Fruit fly (Drosophila melanogaster) whole organism, embryonic: Measurements from ENCODE around the gene CG6656.

ENCODE experiments used
- Bgb ChIP-seq: fragments of 200-800 bp; sonication (Bioruptor generic); IDR thresholded peaks from 2 replicates; pipeline ENCODE4 v1.3.6; 2022; ENCODE audit warnings: missing biosample characterization, missing genetic modification characterization; ENCODE audit not compliant: partially characterized antibody
- CG10565 ChIP-seq: fragments of 200-800 bp; sonication (Bioruptor generic); optimal IDR thresholded peaks from 3 replicates; lab custom pipeline; 2016; ENCODE audit warnings: missing biosample characterization, mild to moderate bottlenecking, missing genetic modification characterization
- CG10959 ChIP-seq: fragments of 200-800 bp; sonication (Bioruptor generic); IDR thresholded peaks from 2 replicates; pipeline ENCODE4 v1.3.6; 2022; ENCODE audit warnings: missing biosample characterization, missing genetic modification characterization
- CG11696 ChIP-seq: fragments of 200-800 bp; sonication (Bioruptor generic); IDR thresholded peaks from 2 replicates; pipeline ENCODE4 v1.3.6; 2022; ENCODE audit warnings: missing biosample characterization, missing genetic modification characterization
- CG13296 ChIP-seq: fragments of 200-800 bp; sonication (Bioruptor generic); optimal IDR thresholded peaks from 3 replicates; lab custom pipeline; 2018; ENCODE audit warnings: missing biosample characterization, mild to moderate bottlenecking, missing genetic modification characterization
- CG1529 ChIP-seq: fragments of 200-800 bp; sonication (Bioruptor generic); optimal IDR thresholded peaks from 3 replicates; lab custom pipeline; 2018; ENCODE audit warnings: missing biosample characterization, missing genetic modification characterization
- CG17568 ChIP-seq: fragments of 200-800 bp; sonication (Bioruptor generic); optimal IDR thresholded peaks from 2 replicates; lab custom pipeline; 2018; ENCODE audit warnings: missing biosample characterization, mild to moderate bottlenecking, missing genetic modification characterization, moderate library complexity
- CG2889 ChIP-seq: fragments of 200-800 bp; sonication (Bioruptor generic); IDR thresholded peaks from 3 replicates; pipeline ENCODE4 v1.3.6; 2022; ENCODE audit warnings: missing biosample characterization, missing genetic modification characterization
- CG3726 ChIP-seq: fragments of 200-800 bp; sonication (Bioruptor generic); IDR thresholded peaks from 3 replicates; pipeline ENCODE4, ENCODE4 v1.3.6; 2022; ENCODE audit warnings: missing biosample characterization, missing genetic modification characterization
- CG42726 ChIP-seq: fragments of 200-800 bp; sonication (Bioruptor generic); IDR thresholded peaks from 2 replicates; pipeline ENCODE4 v1.3.6; 2022; ENCODE audit warnings: missing biosample characterization, missing genetic modification characterization; ENCODE audit not compliant: partially characterized antibody
- CG4820 ChIP-seq: fragments of 200-800 bp; sonication (Bioruptor generic); optimal IDR thresholded peaks from 3 replicates; lab custom pipeline; 2016; ENCODE audit warnings: missing biosample characterization, missing genetic modification characterization
- CG8765 ChIP-seq: fragments of 200-800 bp; sonication (Bioruptor generic); IDR thresholded peaks from 2 replicates; pipeline ENCODE4 v1.3.6; 2022; ENCODE audit warnings: missing biosample characterization, missing genetic modification characterization
- CG9215 ChIP-seq: fragments of 200-800 bp; sonication (Bioruptor generic); IDR thresholded peaks from 2 replicates; pipeline ENCODE4 v1.3.6; 2022; ENCODE audit warnings: missing biosample characterization, missing genetic modification characterization
- CTCF ChIP-seq: fragments of 200-800 bp; sonication (Bioruptor generic); optimal IDR thresholded peaks from 2 replicates; lab custom pipeline; 2017; ENCODE audit warnings: missing biosample characterization, mild to moderate bottlenecking, missing genetic modification characterization, moderate library complexity
- Fer2 ChIP-seq: fragments of 200-800 bp; sonication (Bioruptor generic); optimal IDR thresholded peaks from 2 replicates; lab custom pipeline; 2018; ENCODE audit warnings: missing biosample characterization, mild to moderate bottlenecking, missing genetic modification characterization, moderate library complexity
- HLH4C ChIP-seq: fragments of 200-800 bp; sonication (Bioruptor generic); IDR thresholded peaks from 3 replicates; pipeline ENCODE4 v1.3.6; 2022; ENCODE audit warnings: missing biosample characterization, missing genetic modification characterization; ENCODE audit not compliant: partially characterized antibody
- Hsf ChIP-seq: fragments of 200-800 bp; sonication (Bioruptor generic); optimal IDR thresholded peaks from 3 replicates; lab custom pipeline; 2016; ENCODE audit warnings: missing biosample characterization, missing genetic modification characterization
- Max ChIP-seq: fragments of 200-800 bp; sonication (Bioruptor generic); optimal IDR thresholded peaks from 2 replicates; lab custom pipeline; 2016; ENCODE audit warnings: missing biosample characterization, mild to moderate bottlenecking, missing genetic modification characterization
- Pdp1 ChIP-seq, 2 experiments: fragments of 200-800 bp; sonication (Bioruptor generic); optimal IDR thresholded peaks; 3 replicates each; lab custom pipeline; 2016; ENCODE audit warnings: missing biosample characterization in 2 of 2, missing genetic modification characterization in 2 of 2, mild to moderate bottlenecking in 1 of 2, moderate library complexity in 1 of 2
- Poxn ChIP-seq: fragments of 200-800 bp; sonication (Bioruptor generic); IDR thresholded peaks from 2 replicates; pipeline ENCODE4 v1.3.6; 2022; ENCODE audit warnings: missing biosample characterization, missing genetic modification characterization
- Ptx1 ChIP-seq: fragments of 200-800 bp; sonication (Bioruptor generic); IDR thresholded peaks from 2 replicates; pipeline ENCODE4 v1.3.6; 2022; ENCODE audit warnings: missing biosample characterization, missing genetic modification characterization
- Ravus ChIP-seq: fragments of 200-800 bp; sonication (Bioruptor generic); IDR thresholded peaks from 2 replicates; pipeline ENCODE4 v1.3.6; 2022; ENCODE audit warnings: missing biosample characterization, missing genetic modification characterization
- abd-A ChIP-seq: fragments of 200-800 bp; sonication (Bioruptor generic); optimal IDR thresholded peaks from 3 replicates; lab custom pipeline; 2019; ENCODE audit warnings: missing biosample characterization, mild to moderate bottlenecking, missing genetic modification characterization, moderate library complexity
- aop ChIP-seq: fragments of 200-800 bp; sonication (Bioruptor generic); IDR thresholded peaks from 2 replicates; pipeline ENCODE4 v1.3.6; 2022; ENCODE audit warnings: missing biosample characterization, missing genetic modification characterization
- cato ChIP-seq: fragments of 200-800 bp; sonication (Bioruptor generic); optimal IDR thresholded peaks from 2 replicates; lab custom pipeline; 2016; ENCODE audit warnings: missing biosample characterization, missing genetic modification characterization, borderline replicate concordance
- cg ChIP-seq: fragments of 200-800 bp; sonication (Bioruptor generic); optimal IDR thresholded peaks from 3 replicates; lab custom pipeline; 2019; ENCODE audit warnings: missing biosample characterization, mild to moderate bottlenecking, missing genetic modification characterization, moderate library complexity
- cwo ChIP-seq: fragments of 200-800 bp; sonication (Bioruptor generic); optimal IDR thresholded peaks from 3 replicates; lab custom pipeline; 2017; ENCODE audit warnings: missing biosample characterization, missing genetic modification characterization, mild to moderate bottlenecking, moderate library complexity, missing genetic modification reagents
- fd96Cb ChIP-seq: fragments of 200-800 bp; sonication (Bioruptor generic); optimal IDR thresholded peaks from 2 replicates; lab custom pipeline; 2018; ENCODE audit warnings: missing biosample characterization, mild to moderate bottlenecking, missing genetic modification characterization, moderate library complexity
- grau ChIP-seq: fragments of 200-800 bp; optimal IDR thresholded peaks from 3 replicates; lab custom pipeline; 2019; ENCODE audit warnings: missing biosample characterization, mild to moderate bottlenecking, missing genetic modification characterization, moderate library complexity
- jigr1 ChIP-seq: fragments of 200-800 bp; sonication (Bioruptor generic); IDR thresholded peaks from 3 replicates; pipeline ENCODE4 v1.3.6; 2022; ENCODE audit warnings: missing biosample characterization, missing genetic modification characterization
- jumu ChIP-seq: fragments of 200-800 bp; sonication (Bioruptor generic); optimal IDR thresholded peaks from 3 replicates; lab custom pipeline; 2016; ENCODE audit warnings: missing biosample characterization, missing genetic modification characterization
- lbe ChIP-seq: fragments of 200-800 bp; sonication (Bioruptor generic); optimal IDR thresholded peaks from 2 replicates; lab custom pipeline; 2016; ENCODE audit warnings: missing biosample characterization, mild to moderate bottlenecking, missing genetic modification characterization
- lola ChIP-seq, 3 experiments: fragments of >200 bp in 2 of 3; fragments of 200-800 bp in 1 of 3; sonication (Bioruptor generic) in 1 of 3; optimal IDR thresholded peaks; 2 replicates each; lab custom pipeline; 2017 to 2019; ENCODE audit warnings: missing biosample characterization in 3 of 3, missing genetic modification characterization in 3 of 3, mild to moderate bottlenecking in 1 of 3, moderate library complexity in 1 of 3
- mirr ChIP-seq: fragments of 200-800 bp; sonication (Bioruptor generic); optimal IDR thresholded peaks from 3 replicates; lab custom pipeline; 2018; ENCODE audit warnings: missing biosample characterization, mild to moderate bottlenecking, missing genetic modification characterization
- nerfin-1 ChIP-seq: fragments of 200-800 bp; sonication (Bioruptor generic); optimal IDR thresholded peaks from 3 replicates; lab custom pipeline; 2019; ENCODE audit warnings: missing biosample characterization, mild to moderate bottlenecking, missing genetic modification characterization, moderate library complexity
- p53 ChIP-seq: fragments of 200-800 bp; sonication (Bioruptor generic); optimal IDR thresholded peaks from 2 replicates; lab custom pipeline; 2016; ENCODE audit warnings: missing biosample characterization, missing genetic modification characterization
- pros ChIP-seq: fragments of 200-800 bp; sonication (Bioruptor generic); optimal IDR thresholded peaks from 3 replicates; lab custom pipeline; 2019; ENCODE audit warnings: missing biosample characterization, mild to moderate bottlenecking, missing genetic modification characterization, moderate library complexity
- ranshi ChIP-seq: fragments of 200-800 bp; sonication (Bioruptor generic); IDR thresholded peaks from 2 replicates; pipeline ENCODE4 v1.3.6; 2022; ENCODE audit warnings: missing biosample characterization, missing genetic modification characterization
- rib ChIP-seq: fragments of 200-800 bp; sonication (Bioruptor generic); IDR thresholded peaks from 2 replicates; pipeline ENCODE4 v1.3.6; 2022; ENCODE audit warnings: missing biosample characterization, missing genetic modification characterization
- row ChIP-seq: fragments of 200-800 bp; sonication (Bioruptor generic); IDR thresholded peaks from 3 replicates; pipeline ENCODE4 v1.3.6; 2022; ENCODE audit warnings: missing biosample characterization, missing genetic modification characterization
- sc ChIP-seq, 3 experiments: fragments of >200 bp in 2 of 3; fragments of 200-800 bp in 1 of 3; sonication (Bioruptor generic) in 1 of 3; optimal IDR thresholded peaks; 2 replicates in 2 of 3; 3 replicates in 1 of 3; lab custom pipeline; 2017; ENCODE audit warnings: mild to moderate bottlenecking in 1 of 3, missing biosample characterization in 1 of 3, missing genetic modification characterization in 1 of 3, missing genetic modification reagents in 1 of 3
- shn ChIP-seq: fragments of 200-800 bp; sonication (Bioruptor generic); optimal IDR thresholded peaks from 3 replicates; lab custom pipeline; 2016; ENCODE audit warnings: missing biosample characterization, missing genetic modification characterization
- so ChIP-seq: fragments of 200-800 bp; sonication (Bioruptor generic); IDR thresholded peaks from 3 replicates; pipeline ENCODE4 v1.3.6; 2022; ENCODE audit warnings: missing biosample characterization, missing genetic modification characterization
- sqz ChIP-seq: fragments of 200-800 bp; sonication (Bioruptor generic); optimal IDR thresholded peaks from 3 replicates; lab custom pipeline; 2018; ENCODE audit warnings: missing biosample characterization, mild to moderate bottlenecking, missing genetic modification characterization
- sr ChIP-seq: fragments of 200-800 bp; sonication (Bioruptor generic); IDR thresholded peaks from 3 replicates; pipeline ENCODE4 v1.3.6; 2022; ENCODE audit warnings: missing biosample characterization, missing genetic modification characterization
- twi ChIP-seq: fragments of 200-800 bp; optimal IDR thresholded peaks from 2 replicates; lab custom pipeline; 2019; ENCODE audit warnings: missing biosample characterization, mild to moderate bottlenecking, missing genetic modification characterization, moderate library complexity
- tx ChIP-seq: fragments of 200-800 bp; sonication (Bioruptor generic); optimal IDR thresholded peaks from 2 replicates; lab custom pipeline; 2016; ENCODE audit warnings: missing biosample characterization, missing genetic modification characterization
- unc-4 ChIP-seq: fragments of 200-800 bp; sonication (Bioruptor generic); IDR thresholded peaks from 2 replicates; pipeline ENCODE4 v1.3.6; 2022; ENCODE audit warnings: missing biosample characterization, missing genetic modification characterization; ENCODE audit not compliant: partially characterized antibody
- vvl ChIP-seq: fragments of 200-800 bp; sonication (Bioruptor generic); IDR thresholded peaks from 2 replicates; pipeline ENCODE4 v1.3.6; 2022; ENCODE audit warnings: missing biosample characterization, missing genetic modification characterization
- zen ChIP-seq: fragments of 200-800 bp; sonication (Bioruptor generic); optimal IDR thresholded peaks from 3 replicates; lab custom pipeline; 2018; ENCODE audit warnings: missing biosample characterization, mild to moderate bottlenecking, missing genetic modification characterization, moderate library complexity

CG6656 gene

dm6 chr3R:21849988-21850460 lies 25.1 kb upstream of the CG6656 start (continued):
- TF ChIP-seq ranshi (no peak), CG3726 (GFP tag; lab: Robert Waterston, UW) (no peak), cg (peak; percentile 18), p53 (GFP tag; lab: Kevin White, UChicago) (no peak), CTCF (GFP tag; lab: Kevin White, UChicago) (no peak), grau (peak; percentile 95), twi (tag; lab: Kevin White, UChicago) (peak; percentile 84), CG17568 (GFP tag; lab: Kevin White, UChicago) (no peak), HLH4C (GFP tag; lab: Robert Waterston, UW) (no peak), sc (optimal IDR thresholded peaks at IDR 0.05; lab: Kevin White, UChicago) (no peak), sc (GFP tag; optimal IDR thresholded peaks at IDR 0.05; lab: Kevin White, UChicago) (no peak), sqz (GFP tag; lab: Kevin White, UChicago) (no peak), vvl (GFP tag; lab: Robert Waterston, UW) (peak; percentile 53; the same call in 1 of the 2 replicates), pros (peak; percentile 51), Poxn (GFP tag; lab: Robert Waterston, UW) (no peak), CG10565 (GFP tag; lab: Kevin White, UChicago) (no peak), cato (GFP tag; lab: Kevin White, UChicago) (no peak), cwo (GFP tag; lab: Kevin White, UChicago) (peak; percentile 23), CG8765 (GFP tag; lab: Robert Waterston, UW) (0 out of 2 replicates have a peak, but pooled peaks have one; percentile 35), lbe (no peak), CG4820 (peak; percentile 32), CG2889 (GFP tag; lab: Robert Waterston, UW) (no peak), jigr1 (GFP tag; lab: Robert Waterston, UW) (0 out of 3 replicates have a peak, but pooled peaks have one; percentile 36), Hsf (GFP tag; lab: Kevin White, UChicago) (peak; percentile 59), row (GFP tag; lab: Robert Waterston, UW) (peak; percentile 74), lola (GFP tag; optimal IDR thresholded peaks at IDR 0.05; lab: Kevin White, UChicago) (peak in 1 of 3 experiments; percentile 55), shn (GFP tag; lab: Kevin White, UChicago) (peak; percentile 67), CG42726 (GFP tag; lab: Robert Waterston, UW) (no peak), sr (no peak), CG11696 (GFP tag; lab: Robert Waterston, UW) (no peak), mirr (no peak), zen (peak; percentile 23), tx (GFP tag; lab: Kevin White, UChicago) (peak; percentile 37), so (no peak), CG10959 (GFP tag; lab: Robert Waterston, UW) (0 out of 2 replicates have a peak, but pooled peaks have one; percentile 28), CG9215 (GFP tag; lab: Robert Waterston, UW) (no peak), abd-A (tag; lab: Kevin White, UChicago) (no peak), nerfin-1 (tag; lab: Kevin White, UChicago) (peak; percentile 36), Max (GFP tag; lab: Kevin White, UChicago) (no peak), jumu (peak; percentile 24), CG1529 (GFP tag; lab: Kevin White, UChicago) (peak; percentile 19), CG13296 (GFP tag; lab: Kevin White, UChicago) (no peak), unc-4 (GFP tag; lab: Robert Waterston, UW) (no peak), Ravus (GFP tag; lab: Robert Waterston, UW) (no peak), Fer2 (tag; lab: Kevin White, UChicago) (no peak), aop (GFP tag; lab: Robert Waterston, UW) (no peak), rib (GFP tag; lab: Robert Waterston, UW) (peak; percentile 33; the same call in 1 of the 2 replicates), fd96Cb (tag; lab: Kevin White, UChicago) (peak; percentile 17), Bgb (GFP tag; lab: Robert Waterston, UW) (no peak), Ptx1 (no peak; the same call in 1 of the 2 replicates), Pdp1 (GFP tag; optimal IDR thresholded peaks at IDR 0.05; lab: Kevin White, UChicago) (peak; percentile 5 to 21)
